Fruit fly (Drosophila melanogaster) whole organism, pupa: ENCODE measurements around the gene Nna1.
A peak's percentile ranks its signal among the peaks of the same experiment; 100 is the strongest.

Experiments used
- CG10348 ChIP-seq: fragments of 200-800 bp; sonication (Bioruptor generic); IDR thresholded peaks from 2 replicates; pipeline ENCODE4 v1.3.6; 2022; ENCODE audit warnings: missing biosample characterization, missing genetic modification characterization
- CG14655 ChIP-seq: fragments of 200-800 bp; sonication (Bioruptor generic); optimal IDR thresholded peaks from 3 replicates; lab custom pipeline; 2017; ENCODE audit warnings: mild to moderate bottlenecking, missing biosample characterization, missing genetic modification reagents, missing genetic modification characterization
- CG34367 ChIP-seq: fragments of 200-800 bp; sonication (Bioruptor generic); optimal IDR thresholded peaks from 2 replicates; lab custom pipeline; 2018; ENCODE audit warnings: missing biosample characterization, mild to moderate bottlenecking, missing genetic modification characterization
- CG4496 ChIP-seq: fragments of 200-800 bp; sonication (Bioruptor generic); IDR thresholded peaks from 3 replicates; pipeline ENCODE4 v1.3.6; 2022; ENCODE audit warnings: missing biosample characterization, missing genetic modification characterization
- CG9948 ChIP-seq: fragments of 200-800 bp; sonication (Bioruptor generic); optimal IDR thresholded peaks from 2 replicates; lab custom pipeline; 2018; ENCODE audit warnings: missing biosample characterization, mild to moderate bottlenecking, missing genetic modification characterization, moderate library complexity
- Snoo ChIP-seq: fragments of 200-800 bp; sonication (Bioruptor generic); optimal IDR thresholded peaks from 3 replicates; lab custom pipeline; 2017; ENCODE audit warnings: missing biosample characterization, mild to moderate bottlenecking, missing genetic modification characterization, inconsistent platforms
- gl ChIP-seq: fragments of 200-800 bp; sonication (Bioruptor generic); optimal IDR thresholded peaks from 2 replicates; lab custom pipeline; 2018; ENCODE audit warnings: missing biosample characterization, mild to moderate bottlenecking, missing genetic modification characterization
- rn ChIP-seq: fragments of 200-800 bp; sonication (Bioruptor generic); IDR thresholded peaks from 2 replicates; pipeline ENCODE4 v1.3.6; 2022; ENCODE audit warnings: missing biosample characterization, missing genetic modification characterization

DNA sequence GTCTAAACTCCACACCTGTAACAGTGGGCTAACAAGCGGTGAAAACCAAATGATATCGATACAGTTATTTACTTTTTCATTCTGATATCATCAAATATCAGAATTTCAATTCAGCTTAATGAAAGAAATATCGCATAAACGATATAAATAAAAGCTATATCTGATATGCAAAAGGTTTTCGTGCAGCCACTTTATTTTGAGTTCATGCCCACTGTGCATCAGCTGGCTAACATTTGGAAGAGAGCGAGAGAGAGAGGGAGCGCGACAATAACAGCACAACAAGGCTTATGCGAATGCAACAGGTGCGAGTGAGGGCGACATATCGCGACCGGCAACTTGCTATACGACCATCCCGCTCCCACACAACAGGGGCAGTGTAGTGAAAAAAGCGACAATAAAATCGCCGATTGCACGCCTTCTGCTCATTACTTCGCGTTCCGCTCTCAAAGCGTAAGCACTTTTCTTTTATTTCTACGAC is 47.4 kb downstream of the Nna1 start, which contains the start of gene CG11151:
- TF ChIP-seq CG34367 (tag; lab: Kevin White, UChicago) (peak; percentile 98), CG14655 (GFP tag; lab: Kevin White, UChicago) (peak; percentile 97), CG10348 (peak; percentile 81), gl (tag; lab: Kevin White, UChicago) (peak; percentile 95), rn (peak; percentile 85), CG9948 (tag; lab: Kevin White, UChicago) (peak; percentile 97), CG4496 (peak; percentile 98), Snoo (tag; lab: Kevin White, UChicago) (peak; percentile 97)
